Worm (Caenorhabditis elegans) whole organism, late embryonic: Measurements from ENCODE around the gene T25G12.3.

Experiments
- C38D4.7 ChIP-seq: fragments of 200-800 bp; sonication (Bioruptor generic); optimal IDR thresholded peaks from 2 replicates; lab custom pipeline; 2018; ENCODE audit warnings: mild to moderate bottlenecking, missing genetic modification characterization, moderate library complexity, missing compliant biosample characterization
- F13H6.1 ChIP-seq: sonication (generic microtip); optimal IDR thresholded peaks from 2 replicates; lab custom pipeline; 2016; ENCODE audit warnings: missing genetic modification characterization, missing compliant biosample characterization
- K02D7.2 ChIP-seq: sonication (generic microtip); optimal IDR thresholded peaks from 2 replicates; lab custom pipeline; 2017; ENCODE audit warnings: mild to moderate bottlenecking, missing genetic modification characterization, missing compliant biosample characterization
- K09A11.1 ChIP-seq: sonication (generic microtip); optimal IDR thresholded peaks from 2 replicates; lab custom pipeline; 2017; ENCODE audit warnings: antibody characterized with exemption, mild to moderate bottlenecking, missing genetic modification characterization, missing compliant biosample characterization; ENCODE audit not compliant: insufficient read depth
- Y22D7AL.16 ChIP-seq: sonication (generic microtip); optimal IDR thresholded peaks from 2 replicates; lab custom pipeline; 2016; ENCODE audit warnings: missing genetic modification characterization, missing compliant biosample characterization
- ama-1 ChIP-seq: fragments of 150-350 bp; optimal IDR thresholded peaks from 2 replicates; lab custom pipeline; 2014
- ceh-14 ChIP-seq: sonication (generic microtip); optimal IDR thresholded peaks from 2 replicates; lab custom pipeline; 2016; ENCODE audit warnings: missing genotype, missing genetic modification characterization, missing compliant biosample characterization
- ceh-19 ChIP-seq: fragments of 200-800 bp; sonication (Bioruptor generic); optimal IDR thresholded peaks from 2 replicates; lab custom pipeline; 2018; ENCODE audit warnings: mild to moderate bottlenecking, missing genetic modification characterization, missing compliant biosample characterization
- ceh-24 ChIP-seq: sonication (generic microtip); optimal IDR thresholded peaks from 2 replicates; lab custom pipeline; 2016; ENCODE audit warnings: mild to moderate bottlenecking, missing genetic modification characterization, missing compliant biosample characterization
- ceh-31 ChIP-seq: sonication (generic microtip); optimal IDR thresholded peaks from 2 replicates; lab custom pipeline; 2016; ENCODE audit warnings: missing genetic modification characterization, missing compliant biosample characterization
- ceh-34 ChIP-seq: sonication (generic microtip); optimal IDR thresholded peaks from 2 replicates; lab custom pipeline; 2016; ENCODE audit warnings: mild to moderate bottlenecking, missing genetic modification characterization, missing compliant biosample characterization
- ceh-45 ChIP-seq: fragments of 200-800 bp; sonication (Bioruptor generic); IDR thresholded peaks from 2 replicates; pipeline ENCODE4 v1.3.6; 2022; ENCODE audit warnings: missing genetic modification reagents, missing genetic modification characterization, missing compliant biosample characterization
- ceh-48 ChIP-seq: sonication (generic microtip); optimal IDR thresholded peaks from 2 replicates; lab custom pipeline; 2016; ENCODE audit warnings: missing genetic modification characterization, inconsistent platforms, missing compliant biosample characterization
- che-1 ChIP-seq: sonication (generic microtip); optimal IDR thresholded peaks from 2 replicates; lab custom pipeline; 2016; ENCODE audit warnings: mild to moderate bottlenecking, missing genetic modification characterization, missing compliant biosample characterization
- dmd-4 ChIP-seq: sonication (generic microtip); optimal IDR thresholded peaks from 2 replicates; lab custom pipeline; 2016; ENCODE audit warnings: borderline replicate concordance, missing genetic modification characterization, missing compliant biosample characterization
- elt-2 ChIP-seq: sonication (generic microtip); optimal IDR thresholded peaks from 2 replicates; lab custom pipeline; 2016; ENCODE audit warnings: missing genetic modification reagents, missing genetic modification characterization, missing compliant biosample characterization
- elt-4 ChIP-seq: sonication (generic microtip); optimal IDR thresholded peaks from 2 replicates; lab custom pipeline; 2016; ENCODE audit warnings: missing genetic modification characterization, missing compliant biosample characterization
- ets-4 ChIP-seq: sonication (generic microtip); optimal IDR thresholded peaks from 2 replicates; lab custom pipeline; 2016; ENCODE audit warnings: missing genetic modification characterization, missing compliant biosample characterization
- eyg-1 ChIP-seq: sonication (generic microtip); optimal IDR thresholded peaks from 2 replicates; lab custom pipeline; 2016; ENCODE audit warnings: missing genotype, missing genetic modification characterization, missing compliant biosample characterization
- fax-1 ChIP-seq: sonication (generic microtip); optimal IDR thresholded peaks from 2 replicates; lab custom pipeline; 2016; ENCODE audit warnings: missing genotype, missing genetic modification characterization, missing compliant biosample characterization
- fkh-6 ChIP-seq: sonication (generic microtip); optimal IDR thresholded peaks from 2 replicates; lab custom pipeline; 2016; ENCODE audit warnings: missing genetic modification characterization, missing compliant biosample characterization
- gmeb-2 ChIP-seq: sonication (generic microtip); optimal IDR thresholded peaks from 2 replicates; lab custom pipeline; 2016; ENCODE audit warnings: missing genetic modification characterization, inconsistent platforms, missing compliant biosample characterization
- hlh-6 ChIP-seq: sonication (generic microtip); optimal IDR thresholded peaks from 2 replicates; lab custom pipeline; 2016; ENCODE audit warnings: missing genotype, missing genetic modification characterization, missing compliant biosample characterization
- hlh-8 ChIP-seq: sonication (generic microtip); optimal IDR thresholded peaks from 2 replicates; lab custom pipeline; 2016; ENCODE audit warnings: missing genotype, missing genetic modification characterization, missing compliant biosample characterization
- mec-3 ChIP-seq: sonication (generic microtip); optimal IDR thresholded peaks from 2 replicates; lab custom pipeline; 2016; ENCODE audit warnings: borderline replicate concordance, missing genetic modification characterization, missing compliant biosample characterization
- nfya-1 ChIP-seq: sonication (generic microtip); optimal IDR thresholded peaks from 2 replicates; lab custom pipeline; 2017; ENCODE audit warnings: missing genetic modification characterization, mild to moderate bottlenecking, missing compliant biosample characterization, antibody characterized with exemption, moderate library complexity
- nhr-11 ChIP-seq: fragments of 150-350 bp; optimal IDR thresholded peaks from 2 replicates; lab custom pipeline; 2014; ENCODE audit warnings: missing biosample characterization, missing genetic modification characterization
- npax-4 ChIP-seq: sonication (generic microtip); optimal IDR thresholded peaks from 2 replicates; lab custom pipeline; 2016; ENCODE audit warnings: missing genetic modification characterization, missing compliant biosample characterization
- odd-2 ChIP-seq: sonication (generic microtip); optimal IDR thresholded peaks from 2 replicates; lab custom pipeline; 2017; ENCODE audit warnings: antibody characterized with exemption, mild to moderate bottlenecking, missing genetic modification characterization, missing compliant biosample characterization
- pag-3 ChIP-seq: sonication (generic microtip); optimal IDR thresholded peaks from 2 replicates; lab custom pipeline; 2016; ENCODE audit warnings: missing compliant biosample characterization, missing genetic modification characterization, borderline replicate concordance
- pha-2 ChIP-seq: sonication (generic microtip); optimal IDR thresholded peaks from 2 replicates; lab custom pipeline; 2017; ENCODE audit warnings: mild to moderate bottlenecking, missing genetic modification characterization, missing compliant biosample characterization
- pha-4 ChIP-seq: fragments of 150-350 bp; optimal IDR thresholded peaks from 2 replicates; lab custom pipeline; 2018; ENCODE audit warnings: missing biosample characterization, missing genetic modification reagents, missing genetic modification characterization
- pqm-1 ChIP-seq: sonication (generic microtip); optimal IDR thresholded peaks from 2 replicates; lab custom pipeline; 2016; ENCODE audit warnings: missing genetic modification characterization, missing compliant biosample characterization
- pros-1 ChIP-seq: fragments of 150-350 bp; optimal IDR thresholded peaks from 2 replicates; lab custom pipeline; 2014; ENCODE audit warnings: missing biosample characterization, missing genetic modification reagents, missing genetic modification characterization
- rnt-1 ChIP-seq: sonication (generic microtip); optimal IDR thresholded peaks from 2 replicates; lab custom pipeline; 2016; ENCODE audit warnings: missing genetic modification characterization, missing compliant biosample characterization
- tbx-2 ChIP-seq: sonication (generic microtip); optimal IDR thresholded peaks from 2 replicates; lab custom pipeline; 2016; ENCODE audit warnings: missing genetic modification characterization, missing compliant biosample characterization
- unc-3 ChIP-seq, 2 experiments: fragments of 200-800 bp in 1 of 2; sonication (Bioruptor generic) in 1 of 2; sonication (generic microtip) in 1 of 2; conservative IDR thresholded peaks in 1 of 2; optimal IDR thresholded peaks in 1 of 2; 2 replicates each; pipeline versions ENCODE4 v1.3.6 to Lab custom; 2016 to 2022; ENCODE audit warnings: missing compliant biosample characterization in 2 of 2, missing genetic modification characterization in 2 of 2, missing genetic modification reagents in 1 of 2
- unc-42 ChIP-seq: sonication (generic microtip); optimal IDR thresholded peaks from 2 replicates; lab custom pipeline; 2016; ENCODE audit warnings: missing genotype, missing genetic modification characterization, missing compliant biosample characterization
- unc-86 ChIP-seq: sonication (generic microtip); optimal IDR thresholded peaks from 2 replicates; lab custom pipeline; 2016; ENCODE audit warnings: missing genetic modification characterization, missing compliant biosample characterization
- zip-5 ChIP-seq: sonication (generic microtip); optimal IDR thresholded peaks from 2 replicates; lab custom pipeline; 2016; ENCODE audit warnings: missing genetic modification characterization, missing compliant biosample characterization

The T25G12.3 gene

ce11 chrX:17234988-17235387 lies 3.5 kb downstream of the T25G12.3 start:
- TF ChIP-seq ceh-31 (tag; lab: Kevin White, UChicago), result no peak
- TF ChIP-seq npax-4 (tag; lab: Kevin White, UChicago), result no peak
- no peak for TF ChIP-seq elt-4 (tag; lab: Kevin White, UChicago)
- no peak for TF ChIP-seq pros-1
- TF ChIP-seq nfya-1 (tag; lab: Kevin White, UChicago), result no peak
- no peak for TF ChIP-seq eyg-1
- no peak for TF ChIP-seq gmeb-2
- TF ChIP-seq nhr-11, result no peak
- TF ChIP-seq C38D4.7, result no peak
- no peak for TF ChIP-seq unc-3 (GFP tag; conservative IDR thresholded peaks at IDR 0.05; lab: Robert Waterston, UW)
- no peak for TF ChIP-seq unc-3 (tag; optimal IDR thresholded peaks at IDR 0.05; lab: Kevin White, UChicago)
- TF ChIP-seq F13H6.1 (tag; lab: Kevin White, UChicago), result no peak
- no peak for TF ChIP-seq pha-2
- no peak for TF ChIP-seq fax-1
- no peak for TF ChIP-seq ceh-19
- no peak for TF ChIP-seq unc-42 (tag; lab: Kevin White, UChicago)
- TF ChIP-seq pag-3 (tag; lab: Kevin White, UChicago), result no peak
- no peak for TF ChIP-seq tbx-2 (tag; lab: Kevin White, UChicago)

DNA sequence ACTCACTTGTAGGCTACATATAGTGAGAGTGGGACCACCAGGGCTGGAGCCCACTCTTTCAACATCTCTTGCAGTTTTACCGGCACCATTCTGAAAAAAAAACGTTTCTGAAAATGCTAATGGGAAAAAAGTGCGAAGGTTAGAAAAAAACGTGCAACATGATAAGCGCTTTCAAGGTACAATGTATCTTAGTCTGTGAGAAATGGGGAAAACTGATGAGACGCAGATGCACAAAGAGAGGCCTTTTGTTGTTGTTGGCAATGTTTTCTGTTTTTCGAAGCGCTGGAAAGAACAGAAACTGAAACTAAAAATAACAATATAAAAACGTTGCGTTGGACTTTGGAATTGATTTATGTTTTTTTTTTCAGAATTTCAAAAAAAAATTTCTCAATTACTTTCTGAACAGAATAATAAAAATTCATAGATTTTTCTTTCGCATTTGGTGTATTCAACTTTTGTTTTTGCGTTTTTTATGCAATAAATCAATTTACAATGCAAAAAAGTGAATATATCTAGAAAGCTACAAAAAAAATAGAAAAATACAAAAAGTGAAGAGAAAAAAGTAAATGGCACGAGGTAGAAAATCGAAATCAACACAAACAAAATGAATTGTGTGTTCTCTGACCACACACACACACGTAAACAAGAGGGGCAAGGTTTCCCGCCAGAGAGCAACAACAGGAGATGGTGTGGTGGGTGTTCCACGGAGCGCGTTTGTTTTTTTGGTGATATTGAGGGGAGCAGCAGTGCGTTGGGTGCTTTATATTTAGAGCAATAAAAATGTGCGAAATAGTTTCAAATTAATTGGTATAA lies 4.5 kb downstream of the T25G12.3 start, which contains the start of gene dhs-30:
Gene dhs-30, minus strand, starts transcription at position 90 of the 813 bp plus-strand sequence.
- TF ChIP-seq fax-1 (no peak), Y22D7AL.16 (tag; lab: Kevin White, UChicago) (no peak), ets-4 (tag; lab: Kevin White, UChicago) (no peak), K09A11.1 (tag; lab: Kevin White, UChicago) (no peak), npax-4 (tag; lab: Kevin White, UChicago) (no peak), mec-3 (no peak), unc-42 (tag; lab: Kevin White, UChicago) (no peak), ceh-45 (GFP tag; lab: Robert Waterston, UW) (no peak), ceh-24 (no peak), elt-2 (no peak), rnt-1 (tag; lab: Kevin White, UChicago) (no peak), zip-5 (tag; lab: Kevin White, UChicago) (no peak), pha-4 (tag; lab: Kevin White, UChicago) (no peak), unc-3 (GFP tag; conservative IDR thresholded peaks at IDR 0.05; lab: Robert Waterston, UW) (no peak), unc-3 (tag; optimal IDR thresholded peaks at IDR 0.05; lab: Kevin White, UChicago) (no peak), dmd-4 (tag; lab: Kevin White, UChicago) (no peak), pqm-1 (tag; lab: Kevin White, UChicago) (no peak)

- TF ChIP-seq odd-2 (no peak), hlh-6 (no peak)
Observed at ce11 chrX:17237439-17237838, 6.0 kb downstream of the T25G12.3 start, which contains the start of gene T25G12.11. Gene T25G12.11 (minus strand): TSS chrX:17237539.

DNA sequence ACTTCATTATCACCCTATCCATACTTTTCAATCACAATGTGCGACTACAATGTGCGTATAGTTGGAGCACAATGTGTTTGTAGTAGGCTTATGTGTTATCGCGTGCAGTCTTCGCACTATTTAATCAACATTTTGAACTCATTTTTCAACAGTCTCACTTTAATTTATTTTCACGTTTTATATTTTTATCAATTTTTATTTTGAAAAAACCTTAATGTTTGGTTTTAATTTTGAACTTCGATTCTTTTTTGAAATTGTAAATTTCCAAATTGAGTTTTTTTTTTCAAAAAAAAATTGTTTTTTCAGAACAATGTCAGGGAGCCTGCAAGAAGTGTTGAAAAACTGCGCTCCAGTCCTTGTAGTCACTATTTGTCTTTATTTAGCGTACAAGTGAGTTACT lies 11.6 kb downstream of the T25G12.3 start, which contains the start of gene T25G12.13:
Gene T25G12.13, plus strand, starts transcription at position 301 of the 400 bp plus-strand sequence.
- TF ChIP-seq hlh-8 (tag; lab: Kevin White, UChicago), result no peak
- no peak for TF ChIP-seq ceh-34 (tag; lab: Kevin White, UChicago)
- no peak for TF ChIP-seq eyg-1
- TF ChIP-seq unc-42 (tag; lab: Kevin White, UChicago), result no peak
- no peak for TF ChIP-seq che-1 (tag; lab: Kevin White, UChicago)
- TF ChIP-seq K02D7.2, result no peak
- no peak for TF ChIP-seq fkh-6 (tag; lab: Kevin White, UChicago)
- TF ChIP-seq ceh-48 (tag; lab: Kevin White, UChicago), result no peak
- no peak for TF ChIP-seq ceh-14 (tag; lab: Kevin White, UChicago)
- no peak for TF ChIP-seq hlh-6
- TF ChIP-seq pqm-1 (tag; lab: Kevin White, UChicago), result no peak
- TF ChIP-seq ama-1 (lab: Kevin White, UChicago), result no peak
- TF ChIP-seq unc-86 (tag; lab: Kevin White, UChicago), result no peak
- no peak for TF ChIP-seq npax-4 (tag; lab: Kevin White, UChicago)
